Worm (Caenorhabditis elegans) whole organism, mixed stage, embryonic: ENCODE results near the gene set-17.

Source experiments
- M03D4.4 ChIP-seq: sonication (generic microtip); optimal IDR thresholded peaks from 2 replicates; lab custom pipeline; 2017; ENCODE audit warnings: mild to moderate bottlenecking, missing genetic modification characterization, missing compliant biosample characterization
- bed-3 ChIP-seq: fragments of 200-800 bp; sonication (Bioruptor generic); optimal IDR thresholded peaks from 3 replicates; lab custom pipeline; 2018; ENCODE audit warnings: mild to moderate bottlenecking, missing genetic modification characterization, moderate library complexity, missing compliant biosample characterization
- ceh-39 ChIP-seq: fragments of 150-350 bp; optimal IDR thresholded peaks from 2 replicates; lab custom pipeline; 2014; ENCODE audit warnings: missing biosample characterization, missing genetic modification characterization
- ceh-43 ChIP-seq: fragments of 200-800 bp; sonication (Bioruptor generic); optimal IDR thresholded peaks from 2 replicates; lab custom pipeline; 2018; ENCODE audit warnings: mild to moderate bottlenecking, missing genetic modification characterization, moderate library complexity, missing compliant biosample characterization
- cnd-1 ChIP-seq: fragments of 200-800 bp; sonication (Bioruptor generic); optimal IDR thresholded peaks from 2 replicates; lab custom pipeline; 2018; ENCODE audit warnings: mild to moderate bottlenecking, missing genetic modification characterization, missing compliant biosample characterization
- drap-1 ChIP-seq: fragments of 200-800 bp; sonication (Bioruptor generic); optimal IDR thresholded peaks from 3 replicates; lab custom pipeline; 2018; ENCODE audit warnings: mild to moderate bottlenecking, missing genetic modification characterization, missing compliant biosample characterization
- elt-1 ChIP-seq: sonication (generic microtip); optimal IDR thresholded peaks from 2 replicates; lab custom pipeline; 2017; ENCODE audit warnings: missing genetic modification characterization, mild to moderate bottlenecking, missing compliant biosample characterization, antibody characterized with exemption, moderate library complexity, borderline replicate concordance; ENCODE audit not compliant: insufficient read depth
- elt-3 ChIP-seq: fragments of 150-350 bp; optimal IDR thresholded peaks from 2 replicates; lab custom pipeline; 2014; ENCODE audit warnings: missing biosample characterization, missing genetic modification characterization
- flh-1 ChIP-seq: fragments of 200-800 bp; sonication (Bioruptor generic); optimal IDR thresholded peaks from 2 replicates; lab custom pipeline; 2018; ENCODE audit warnings: mild to moderate bottlenecking, missing genetic modification characterization, moderate library complexity, missing compliant biosample characterization
- ham-2 ChIP-seq: fragments of 200-800 bp; sonication (Bioruptor generic); optimal IDR thresholded peaks from 2 replicates; lab custom pipeline; 2018; ENCODE audit warnings: mild to moderate bottlenecking, missing genetic modification characterization, missing compliant biosample characterization
- lin-32 ChIP-seq: fragments of 200-800 bp; sonication (Bioruptor generic); optimal IDR thresholded peaks from 2 replicates; lab custom pipeline; 2018; ENCODE audit warnings: mild to moderate bottlenecking, missing genetic modification characterization, missing compliant biosample characterization
- lsy-2 ChIP-seq: fragments of 150-350 bp; optimal IDR thresholded peaks from 2 replicates; lab custom pipeline; 2014; ENCODE audit warnings: missing biosample characterization, missing genetic modification characterization
- mab-5 ChIP-seq: fragments of 150-350 bp; optimal IDR thresholded peaks from 2 replicates; lab custom pipeline; 2014; ENCODE audit warnings: missing biosample characterization, missing genetic modification characterization
- mep-1 ChIP-seq: fragments of 150-350 bp; optimal IDR thresholded peaks from 2 replicates; lab custom pipeline; 2017; ENCODE audit warnings: missing biosample characterization, missing genetic modification reagents, missing genetic modification characterization, inconsistent platforms
- mls-2 ChIP-seq: sonication (generic microtip); optimal IDR thresholded peaks from 2 replicates; lab custom pipeline; 2016; ENCODE audit warnings: mild to moderate bottlenecking, missing genetic modification characterization, moderate library complexity, missing compliant biosample characterization
- nhr-12 ChIP-seq: fragments of 150-350 bp; optimal IDR thresholded peaks from 2 replicates; lab custom pipeline; 2014; ENCODE audit warnings: missing biosample characterization, missing genetic modification characterization
- nhr-2 ChIP-seq: fragments of 150-350 bp; optimal IDR thresholded peaks from 2 replicates; lab custom pipeline; 2014; ENCODE audit warnings: missing biosample characterization, missing genetic modification characterization
- nhr-237 ChIP-seq: fragments of 150-350 bp; optimal IDR thresholded peaks from 2 replicates; lab custom pipeline; 2014; ENCODE audit warnings: missing biosample characterization, missing genetic modification characterization
- nhr-28 ChIP-seq: fragments of 150-350 bp; optimal IDR thresholded peaks from 2 replicates; lab custom pipeline; 2014; ENCODE audit warnings: missing biosample characterization, missing genetic modification characterization
- nhr-76 ChIP-seq: sonication (generic microtip); optimal IDR thresholded peaks from 2 replicates; lab custom pipeline; 2017; ENCODE audit warnings: missing biosample characterization, missing genetic modification characterization
- pha-4 ChIP-seq: fragments of 150-350 bp; optimal IDR thresholded peaks from 2 replicates; lab custom pipeline; 2018; ENCODE audit warnings: missing biosample characterization, missing genetic modification reagents, missing genetic modification characterization
- sem-2 ChIP-seq: fragments of 200-800 bp; sonication (Bioruptor generic); optimal IDR thresholded peaks from 2 replicates; lab custom pipeline; 2018; ENCODE audit warnings: mild to moderate bottlenecking, missing genetic modification characterization, missing compliant biosample characterization
- snpc-4 ChIP-seq: fragments of 150-350 bp; optimal IDR thresholded peaks from 2 replicates; lab custom pipeline; 2014; ENCODE audit warnings: missing biosample characterization, missing genetic modification characterization
- sptf-1 ChIP-seq: sonication (generic microtip); optimal IDR thresholded peaks from 2 replicates; lab custom pipeline; 2017; ENCODE audit warnings: mild to moderate bottlenecking, missing genetic modification characterization, moderate library complexity, missing compliant biosample characterization
- unc-62 ChIP-seq: fragments of 150-350 bp; optimal IDR thresholded peaks from 2 replicates; lab custom pipeline; 2014; ENCODE audit warnings: missing biosample characterization, missing genetic modification reagents, missing genetic modification characterization
- zip-8 ChIP-seq: fragments of 150-350 bp; optimal IDR thresholded peaks from 2 replicates; lab custom pipeline; 2014; ENCODE audit warnings: missing biosample characterization, missing genetic modification characterization
- ztf-11 ChIP-seq: fragments of 150-350 bp; optimal IDR thresholded peaks from 2 replicates; lab custom pipeline; 2014; ENCODE audit warnings: missing biosample characterization, missing genetic modification characterization

Gene set-17

DNA sequence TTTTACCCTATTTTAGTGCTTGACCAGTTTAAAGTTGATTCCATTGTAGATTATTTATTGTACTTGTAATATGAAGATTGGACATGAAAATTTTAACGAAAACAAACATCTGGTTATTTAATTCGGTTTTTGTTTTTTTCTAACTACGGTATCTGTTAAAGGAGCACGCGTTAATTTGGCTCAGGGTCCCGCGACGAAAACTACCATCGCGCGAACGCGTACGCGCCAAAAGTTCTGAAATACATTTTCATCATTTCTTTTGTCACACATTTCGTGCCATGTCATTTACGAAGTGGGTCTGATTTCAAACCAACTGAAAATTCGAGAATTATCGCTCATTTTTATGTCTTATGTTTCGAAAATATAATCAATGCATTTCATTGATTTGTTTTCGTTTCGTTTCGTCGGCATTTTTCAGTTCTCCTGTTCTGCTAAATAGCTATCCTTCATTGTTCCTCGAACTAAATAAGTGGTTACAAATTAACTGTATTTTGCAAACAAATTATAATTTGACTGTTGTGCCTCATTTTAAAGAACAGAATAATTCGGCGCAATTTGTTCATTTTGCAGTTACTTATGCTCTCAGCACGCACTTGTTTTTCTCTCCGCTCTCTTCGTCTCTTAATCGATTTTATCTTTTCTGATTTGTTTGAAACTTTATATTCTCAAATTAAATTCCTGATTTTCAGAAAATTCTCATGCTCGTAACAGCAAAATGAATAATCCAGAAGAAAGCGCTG lies 6.4 kb downstream of the set-17 start, which contains the start of gene T21B10.3:
Gene T21B10.3 (plus strand): TSS at position 690 of the 740 bp plus-strand sequence.
- TF ChIP-seq sem-2, result no peak
- TF ChIP-seq mls-2, result no peak
- no peak for TF ChIP-seq mab-5 (tag; lab: Kevin White, UChicago)
- TF ChIP-seq snpc-4 (tag; lab: Kevin White, UChicago), result no peak
- no peak for TF ChIP-seq unc-62 (GFP tag; lab: Kevin White, UChicago)
- TF ChIP-seq nhr-28 (tag; lab: Kevin White, UChicago), result no peak
- no peak for TF ChIP-seq lsy-2 (tag; lab: Kevin White, UChicago)
- TF ChIP-seq M03D4.4 (tag; lab: Kevin White, UChicago), result no peak
- TF ChIP-seq flh-1, result no peak
- no peak for TF ChIP-seq pha-4 (tag; lab: Kevin White, UChicago)
- no peak for TF ChIP-seq ceh-39 (tag; lab: Kevin White, UChicago)
- TF ChIP-seq cnd-1 (tag; lab: Kevin White, UChicago), result no peak
- no peak for TF ChIP-seq bed-3 (GFP tag; lab: Kevin White, UChicago)
- no peak for TF ChIP-seq ham-2 (GFP tag; lab: Kevin White, UChicago)
- TF ChIP-seq zip-8 (tag; lab: Kevin White, UChicago), result no peak

DNA sequence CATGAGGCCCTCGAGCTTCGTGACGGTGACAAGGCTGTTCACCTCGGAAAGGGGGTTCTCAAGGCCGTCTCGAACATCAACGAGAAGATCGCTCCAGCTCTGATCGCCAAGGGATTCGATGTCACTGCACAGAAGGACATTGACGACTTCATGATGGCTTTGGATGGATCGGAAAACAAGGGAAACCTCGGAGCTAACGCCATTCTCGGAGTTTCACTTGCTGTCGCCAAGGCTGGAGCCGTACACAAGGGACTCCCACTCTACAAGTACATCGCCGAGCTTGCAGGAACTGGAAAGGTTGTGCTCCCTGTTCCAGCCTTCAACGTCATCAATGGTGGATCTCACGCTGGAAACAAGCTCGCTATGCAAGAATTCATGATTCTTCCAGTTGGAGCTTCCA lies 7.9 kb downstream of the set-17 start:
- TF ChIP-seq ham-2 (GFP tag; lab: Kevin White, UChicago) (no peak), ceh-43 (no peak), mab-5 (tag; lab: Kevin White, UChicago) (no peak), nhr-76 (no peak), sptf-1 (tag; lab: Kevin White, UChicago) (no peak), ceh-39 (tag; lab: Kevin White, UChicago) (no peak), bed-3 (GFP tag; lab: Kevin White, UChicago) (no peak), elt-1 (tag; lab: Kevin White, UChicago) (no peak), nhr-28 (tag; lab: Kevin White, UChicago) (no peak), zip-8 (tag; lab: Kevin White, UChicago) (no peak), lsy-2 (tag; lab: Kevin White, UChicago) (no peak), M03D4.4 (tag; lab: Kevin White, UChicago) (no peak), elt-3 (tag; lab: Kevin White, UChicago) (no peak), lin-32 (GFP tag; lab: Kevin White, UChicago) (no peak), mep-1 (tag; lab: Kevin White, UChicago) (no peak)

DNA sequence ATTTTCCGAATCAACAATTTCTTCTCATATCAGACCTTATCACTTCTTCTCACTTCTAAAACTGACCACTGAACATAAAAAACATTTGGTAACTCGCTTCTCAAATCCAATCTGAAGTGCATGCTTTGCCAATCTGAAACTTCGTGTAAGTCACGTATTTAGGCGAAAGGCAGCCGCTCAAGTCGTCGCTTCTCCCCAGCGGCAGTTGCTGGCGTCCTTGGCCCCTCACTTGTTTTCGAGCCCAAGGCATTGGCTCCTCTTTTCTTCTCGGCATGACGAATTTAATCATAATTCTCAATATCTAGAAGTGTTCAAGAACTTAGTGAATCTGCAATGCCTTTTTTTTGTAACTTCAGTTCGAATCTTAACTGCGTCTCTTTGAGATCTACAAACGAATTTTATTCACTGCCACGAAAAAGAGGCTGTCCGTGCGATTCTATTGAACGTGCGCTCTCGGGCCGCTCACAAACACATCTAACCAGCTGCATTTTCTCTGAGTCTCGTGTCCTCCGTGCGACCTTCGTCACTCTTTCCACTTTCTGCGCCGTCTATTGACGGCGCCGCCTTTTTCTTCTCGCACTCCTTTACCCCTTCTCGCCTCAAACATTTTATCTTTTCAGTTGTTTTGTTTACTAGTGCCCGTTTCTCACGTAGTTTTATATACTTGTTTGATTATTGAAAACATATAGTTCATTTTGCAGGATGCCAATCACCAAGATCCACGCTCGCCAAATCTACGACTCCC lies 8.7 kb downstream of the set-17 start:
- no peak for TF ChIP-seq snpc-4 (tag; lab: Kevin White, UChicago)
- no peak for TF ChIP-seq ceh-39 (tag; lab: Kevin White, UChicago)

- no peak for TF ChIP-seq nhr-2 (tag; lab: Kevin White, UChicago)
- no peak for TF ChIP-seq zip-8 (tag; lab: Kevin White, UChicago)
- TF ChIP-seq nhr-28 (tag; lab: Kevin White, UChicago), result no peak
- no peak for TF ChIP-seq cnd-1 (tag; lab: Kevin White, UChicago)
- TF ChIP-seq drap-1 (GFP tag; lab: Kevin White, UChicago), result no peak
- no peak for TF ChIP-seq lin-32 (GFP tag; lab: Kevin White, UChicago)
- no peak for TF ChIP-seq ztf-11 (tag; lab: Kevin White, UChicago)
- TF ChIP-seq nhr-76, result no peak
- no peak for TF ChIP-seq lsy-2 (tag; lab: Kevin White, UChicago)
- TF ChIP-seq nhr-237 (tag; lab: Kevin White, UChicago), result no peak
- TF ChIP-seq ham-2 (GFP tag; lab: Kevin White, UChicago), result no peak
- TF ChIP-seq nhr-12, result no peak
- TF ChIP-seq, all 35 proteins: peak for 0
These were observed 9.5 kb downstream of the set-17 start, which contains the start of gene enol-1 for ce11 chrII:8930763-8931162. Gene enol-1 (plus strand): TSS chrII:8930997.

- TF ChIP-seq ham-2 (GFP tag; lab: Kevin White, UChicago), result no peak
- TF ChIP-seq, all 35 proteins: peak for 0
These were observed 10.5 kb downstream of the set-17 start, which contains the start of gene mrpl-50 for ce11 chrII:8929771-8930170. Gene mrpl-50 (plus strand): TSS chrII:8929841.
